Worm (Caenorhabditis elegans) whole organism, L4 larva: Measurements from ENCODE around the gene vps-36.

ENCODE experiments used
- D1046.2 ChIP-seq: fragments of 200-800 bp; sonication (Bioruptor generic); IDR thresholded peaks from 2 replicates; pipeline ENCODE4 v1.3.6; 2022; ENCODE audit warnings: missing genetic modification characterization, missing compliant biosample characterization
- F26F4.8 ChIP-seq: fragments of 200-800 bp; sonication (Bioruptor generic); conservative IDR thresholded peaks from 2 replicates; pipeline ENCODE4 v1.3.6; 2022; ENCODE audit warnings: missing genetic modification characterization, missing compliant biosample characterization
- F37D6.2 ChIP-seq: sonication (generic microtip); optimal IDR thresholded peaks from 2 replicates; lab custom pipeline; 2016; ENCODE audit warnings: mild to moderate bottlenecking, missing genetic modification characterization, missing compliant biosample characterization
- F44E2.7 ChIP-seq: fragments of 200-800 bp; sonication (Bioruptor generic); IDR thresholded peaks from 2 replicates; pipeline ENCODE4 v2.1.2; 2022; ENCODE audit warnings: missing genetic modification characterization, missing compliant biosample characterization
- T20F7.1 ChIP-seq: fragments of 200-800 bp; sonication (Bioruptor generic); optimal IDR thresholded peaks from 2 replicates; lab custom pipeline; 2018; ENCODE audit warnings: mild to moderate bottlenecking, missing genetic modification characterization, missing compliant biosample characterization
- Y105C5A.15 ChIP-seq: fragments of 200-800 bp; sonication (Bioruptor generic); IDR thresholded peaks from 2 replicates; pipeline ENCODE4 v1.3.6; 2022; ENCODE audit warnings: missing genetic modification characterization, missing compliant biosample characterization
- Y48G9A.11 ChIP-seq: fragments of 200-800 bp; sonication (Bioruptor generic); IDR thresholded peaks from 2 replicates; pipeline ENCODE4 v1.3.6; 2022; ENCODE audit warnings: missing genetic modification reagents, missing genetic modification characterization, missing compliant biosample characterization
- Y5F2A.4 ChIP-seq: fragments of 200-800 bp; sonication (Bioruptor generic); optimal IDR thresholded peaks from 2 replicates; lab custom pipeline; 2018; ENCODE audit warnings: mild to moderate bottlenecking, missing genetic modification characterization, missing compliant biosample characterization
- ZK546.5 ChIP-seq, 2 experiments: sonication (generic microtip); optimal IDR thresholded peaks; 2 replicates each; lab custom pipeline; 2017; ENCODE audit warnings: missing biosample characterization in 2 of 2, missing genetic modification characterization in 2 of 2
- aha-1 ChIP-seq: fragments of 150-350 bp; peaks from one replicate; lab custom pipeline; 2014; ENCODE audit warnings: missing biosample characterization, missing genetic modification characterization
- aly-2 ChIP-seq: sonication (generic microtip); optimal IDR thresholded peaks from 2 replicates; lab custom pipeline; 2018; ENCODE audit warnings: missing biosample characterization, missing genetic modification characterization
- ama-1 ChIP-seq: fragments of 150-350 bp; optimal IDR thresholded peaks from 2 replicates; lab custom pipeline; 2014; ENCODE audit warnings: inconsistent platforms, mixed read lengths
- ceh-20 ChIP-seq: fragments of 200-800 bp; sonication (Bioruptor generic); IDR thresholded peaks from 2 replicates; pipeline ENCODE4 v1.3.6; 2022; ENCODE audit warnings: missing genetic modification reagents, missing genetic modification characterization, missing compliant biosample characterization
- ceh-62 ChIP-seq: sonication (generic microtip); optimal IDR thresholded peaks from 2 replicates; lab custom pipeline; 2017; ENCODE audit warnings: missing biosample characterization, missing genetic modification characterization
- ces-1 ChIP-seq: fragments of 150-350 bp; sonication (generic microtip); optimal IDR thresholded peaks from 4 replicates; lab custom pipeline; 2014; ENCODE audit warnings: missing biosample characterization, missing genetic modification reagents, missing genetic modification characterization
- daf-16 ChIP-seq, 3 experiments: sonication (generic microtip); optimal IDR thresholded peaks; 2 replicates each; lab custom pipeline; 2016 to 2017; ENCODE audit warnings: missing genetic modification characterization in 3 of 3, missing genetic modification reagents in 3 of 3, mild to moderate bottlenecking in 2 of 3, missing compliant biosample characterization in 2 of 3, missing biosample characterization in 1 of 3, moderate library complexity in 1 of 3
- dmd-9 ChIP-seq: fragments of 200-800 bp; sonication (Bioruptor generic); IDR thresholded peaks from 2 replicates; pipeline ENCODE4 v1.3.6; 2022; ENCODE audit warnings: missing genetic modification reagents, missing genetic modification characterization, missing compliant biosample characterization
- dve-1 ChIP-seq: sonication (generic microtip); optimal IDR thresholded peaks from 2 replicates; lab custom pipeline; 2017; ENCODE audit warnings: antibody characterized with exemption, mild to moderate bottlenecking, missing genetic modification characterization, missing compliant biosample characterization; ENCODE audit not compliant: insufficient read depth
- egl-43 ChIP-seq: fragments of 200-800 bp; sonication (Bioruptor generic); IDR thresholded peaks from 2 replicates; pipeline ENCODE4 v1.3.6; 2022; ENCODE audit warnings: missing genetic modification reagents, missing genetic modification characterization, missing compliant biosample characterization
- fkh-10 ChIP-seq: fragments of 150-350 bp; optimal IDR thresholded peaks from 2 replicates; lab custom pipeline; 2014; ENCODE audit warnings: missing biosample characterization, missing genetic modification reagents, missing genetic modification characterization
- gei-8 ChIP-seq: fragments of 200-800 bp; sonication (Bioruptor generic); optimal IDR thresholded peaks from 2 replicates; lab custom pipeline; 2018; ENCODE audit warnings: mild to moderate bottlenecking, missing genetic modification characterization, missing compliant biosample characterization
- hmg-1.1 ChIP-seq: fragments of 200-800 bp; sonication (Bioruptor generic); IDR thresholded peaks from 2 replicates; pipeline ENCODE4 v1.3.6; 2022; ENCODE audit warnings: missing genetic modification reagents, missing genetic modification characterization, missing compliant biosample characterization
- lin-15B ChIP-seq: fragments of 150-350 bp; sonication (generic microtip); optimal IDR thresholded peaks from 3 replicates; lab custom pipeline; 2014; ENCODE audit warnings: missing biosample characterization, missing genetic modification characterization
- lin-39 ChIP-seq: fragments of 150-350 bp; optimal IDR thresholded peaks from 2 replicates; lab custom pipeline; 2014; ENCODE audit warnings: missing biosample characterization, missing genetic modification reagents, missing genetic modification characterization
- lir-3 ChIP-seq: sonication (generic microtip); optimal IDR thresholded peaks from 2 replicates; lab custom pipeline; 2016; ENCODE audit warnings: mild to moderate bottlenecking, missing genetic modification characterization, missing compliant biosample characterization
- madf-5 ChIP-seq, 2 experiments: fragments of 200-800 bp; sonication (Bioruptor generic); IDR thresholded peaks; 2 replicates each; pipeline ENCODE4 v1.3.6; 2022; ENCODE audit warnings: missing compliant biosample characterization in 2 of 2, missing genetic modification characterization in 2 of 2
- madf-9 ChIP-seq: fragments of 200-800 bp; sonication (Bioruptor generic); conservative IDR thresholded peaks from 2 replicates; pipeline ENCODE4 v1.3.6; 2022; ENCODE audit warnings: missing genetic modification reagents, missing genetic modification characterization, missing compliant biosample characterization
- mep-1 ChIP-seq: fragments of 150-350 bp; sonication (generic microtip); optimal IDR thresholded peaks from 3 replicates; lab custom pipeline; 2014; ENCODE audit warnings: missing biosample characterization, missing genetic modification characterization
- nhr-10 ChIP-seq: fragments of 150-350 bp; optimal IDR thresholded peaks from 2 replicates; lab custom pipeline; 2014; ENCODE audit warnings: missing biosample characterization, missing genetic modification characterization
- nhr-25 ChIP-seq: sonication (generic microtip); optimal IDR thresholded peaks from 2 replicates; lab custom pipeline; 2017; ENCODE audit warnings: missing genetic modification characterization, mild to moderate bottlenecking, missing compliant biosample characterization, antibody characterized with exemption, moderate library complexity, borderline replicate concordance; ENCODE audit not compliant: insufficient read depth
- nhr-76 ChIP-seq: fragments of 150-350 bp; optimal IDR thresholded peaks from 2 replicates; lab custom pipeline; 2014; ENCODE audit warnings: missing biosample characterization, missing genetic modification characterization
- nhr-77 ChIP-seq: fragments of 150-350 bp; optimal IDR thresholded peaks from 2 replicates; lab custom pipeline; 2014; ENCODE audit warnings: missing biosample characterization, missing genetic modification characterization
- pqm-1 ChIP-seq: sonication (generic microtip); optimal IDR thresholded peaks from 2 replicates; lab custom pipeline; 2017; ENCODE audit warnings: missing biosample characterization, missing genetic modification characterization
- skn-1 ChIP-seq: fragments of 150-350 bp; optimal IDR thresholded peaks from 2 replicates; lab custom pipeline; 2014; ENCODE audit warnings: missing biosample characterization, missing genetic modification characterization
- snpc-4 ChIP-seq: fragments of 150-350 bp; optimal IDR thresholded peaks from 2 replicates; lab custom pipeline; 2014; ENCODE audit warnings: missing biosample characterization, missing genetic modification characterization
- spr-1 ChIP-seq: sonication (generic microtip); optimal IDR thresholded peaks from 2 replicates; lab custom pipeline; 2016; ENCODE audit warnings: mild to moderate bottlenecking, missing genetic modification characterization, missing compliant biosample characterization
- tag-97 ChIP-seq: fragments of 200-800 bp; sonication (Bioruptor generic); IDR thresholded peaks from 2 replicates; pipeline ENCODE4 v1.3.6; 2022; ENCODE audit warnings: missing genetic modification characterization, missing compliant biosample characterization
- tra-1 ChIP-seq: fragments of 200-800 bp; sonication (Bioruptor generic); IDR thresholded peaks from 2 replicates; pipeline ENCODE4 v1.3.6; 2022; ENCODE audit warnings: missing genetic modification reagents, missing genetic modification characterization, missing compliant biosample characterization
- unc-62 ChIP-seq, 3 experiments: fragments of 150-350 bp in 1 of 3; sonication (generic microtip); optimal IDR thresholded peaks in 2 of 3; peaks in 1 of 3; 1 replicate in 1 of 3; 2 replicates in 2 of 3; lab custom pipeline; 2014 to 2017; ENCODE audit warnings: missing biosample characterization in 3 of 3, missing genetic modification characterization in 3 of 3, missing genetic modification reagents in 3 of 3, missing genotype in 1 of 3
- vab-7 ChIP-seq: fragments of 200-800 bp; sonication (Bioruptor generic); IDR thresholded peaks from 2 replicates; pipeline ENCODE4 v1.3.6; 2022; ENCODE audit warnings: missing genetic modification reagents, missing genetic modification characterization, missing compliant biosample characterization
- zfp-3 ChIP-seq: fragments of 200-800 bp; sonication (Bioruptor generic); conservative IDR thresholded peaks from 2 replicates; pipeline ENCODE4 v1.3.6; 2022; ENCODE audit warnings: missing genetic modification reagents, missing genetic modification characterization, missing compliant biosample characterization
- ztf-7 ChIP-seq: fragments of 150-350 bp; optimal IDR thresholded peaks from 2 replicates; lab custom pipeline; 2014; ENCODE audit warnings: missing biosample characterization, missing genetic modification characterization

vps-36 gene

ce11 chrV:10955681-10956476 lies 4.6 kb downstream of the vps-36 start, which contains the start of gene F17C11.13 (continued):
- TF ChIP-seq T20F7.1 (GFP tag; lab: Kevin White, UChicago): no peak
- no peak for TF ChIP-seq fkh-10 (GFP tag; lab: Kevin White, UChicago)
- no peak for TF ChIP-seq tag-97 (GFP tag; lab: Robert Waterston, UW)
- no peak for TF ChIP-seq F37D6.2 (tag; lab: Kevin White, UChicago)
- TF ChIP-seq madf-9 (GFP tag; lab: Robert Waterston, UW): no peak
- no peak for TF ChIP-seq ztf-7
- no peak for TF ChIP-seq nhr-25
- TF ChIP-seq egl-43: no peak
- TF ChIP-seq mep-1 (tag; lab: Kevin White, UChicago): peak; percentile 59
- no peak for TF ChIP-seq skn-1 (tag; lab: Kevin White, UChicago)
- no peak for TF ChIP-seq ama-1 (lab: Kevin White, UChicago)
- no peak for TF ChIP-seq F26F4.8 (GFP tag; lab: Robert Waterston, UW)
- no peak for TF ChIP-seq gei-8
- 0 out of 2 replicates have a peak, but pooled peaks have one; percentile 19 for TF ChIP-seq zfp-3 (GFP tag; lab: Robert Waterston, UW)
- TF ChIP-seq vab-7 (GFP tag; lab: Robert Waterston, UW): no peak
- no peak for TF ChIP-seq ZK546.5 (tag; optimal IDR thresholded peaks at IDR 0.05; lab: Kevin White, UChicago)
- TF ChIP-seq ceh-62 (tag; lab: Kevin White, UChicago): no peak
- TF ChIP-seq dve-1 (tag; lab: Kevin White, UChicago): peak; percentile 36
- peak; percentile 39 for TF ChIP-seq pqm-1 (tag; lab: Kevin White, UChicago)
- TF ChIP-seq F44E2.7 (GFP tag; lab: Robert Waterston, UW): no peak
- no peak for TF ChIP-seq snpc-4
- no peak for TF ChIP-seq ceh-20 (GFP tag; lab: Robert Waterston, UW)
- TF ChIP-seq tra-1 (GFP tag; lab: Robert Waterston, UW): no peak
- TF ChIP-seq ces-1 (GFP tag; lab: Kevin White, UChicago): no peak
- TF ChIP-seq unc-62 (GFP tag; optimal IDR thresholded peaks at IDR 0.05 in 1 of 2; lab: Kevin White, UChicago): peak in 1 of 2 experiments; percentile 97
- TF ChIP-seq unc-62 (tag; optimal IDR thresholded peaks at IDR 0.05; lab: Kevin White, UChicago): no peak
- no peak for TF ChIP-seq lin-39 (tag; lab: Kevin White, UChicago)
- no peak for TF ChIP-seq Y48G9A.11 (GFP tag; lab: Robert Waterston, UW)
- TF ChIP-seq nhr-10 (tag; lab: Kevin White, UChicago): no peak
- TF ChIP-seq Y5F2A.4 (GFP tag; lab: Kevin White, UChicago): no peak
- no peak for TF ChIP-seq Y105C5A.15 (GFP tag; lab: Robert Waterston, UW)
- TF ChIP-seq lin-15B (tag; lab: Kevin White, UChicago): no peak
- no peak for TF ChIP-seq dmd-9
- no peak for TF ChIP-seq hmg-1.1 (GFP tag; lab: Robert Waterston, UW)
- no peak for TF ChIP-seq lir-3 (tag; lab: Kevin White, UChicago)
- TF ChIP-seq nhr-77: peak; percentile 39
- TF ChIP-seq daf-16 (GFP tag; optimal IDR thresholded peaks at IDR 0.05; lab: Kevin White, UChicago): no peak
- TF ChIP-seq daf-16 (tag; optimal IDR thresholded peaks at IDR 0.05; lab: Kevin White, UChicago): peak; percentile 17
- TF ChIP-seq aha-1 (tag; lab: Kevin White, UChicago): peak; percentile 98
- TF ChIP-seq nhr-76: no peak
- no peak for TF ChIP-seq D1046.2 (GFP tag; lab: Robert Waterston, UW)
- no peak for TF ChIP-seq aly-2 (tag; lab: Kevin White, UChicago)

DNA sequence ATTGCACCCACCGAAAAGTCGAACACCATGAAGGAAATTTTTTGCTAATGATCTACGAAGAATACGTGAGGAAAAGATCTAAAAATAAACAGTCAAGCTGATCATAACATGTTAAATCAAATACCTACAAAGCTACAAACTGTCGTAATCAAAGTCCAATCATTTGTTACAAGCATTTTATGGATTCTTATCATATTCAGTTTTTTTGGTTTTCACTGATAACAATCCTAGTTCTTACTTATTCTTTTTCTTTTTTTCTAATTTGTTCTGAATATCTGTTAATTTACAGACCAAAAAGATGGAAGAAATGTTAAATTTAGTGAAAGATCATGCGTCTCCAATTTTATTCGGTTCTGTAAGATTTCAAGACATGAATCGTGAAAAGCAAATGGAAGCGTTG lies 5.6 kb downstream of the vps-36 start, which contains the start of gene F17C11.6:
F17C11.6 (plus strand) TSS at position 290 of the 400 bp plus-strand sequence.
- TF ChIP-seq daf-16 (GFP tag; optimal IDR thresholded peaks at IDR 0.05; lab: Kevin White, UChicago) (no peak), daf-16 (tag; optimal IDR thresholded peaks at IDR 0.05; lab: Kevin White, UChicago) (peak; percentile 27), spr-1 (tag; lab: Kevin White, UChicago) (no peak), dve-1 (tag; lab: Kevin White, UChicago) (peak; percentile 7), madf-5 (GFP tag; IDR thresholded peaks at IDR 0.05; lab: Robert Waterston, UW) (no peak), tra-1 (GFP tag; lab: Robert Waterston, UW) (no peak)
- TF ChIP-seq, all 104 proteins: peak for 2
